Comparison of ENCODE assay signal across 3 fruit fly cellular contexts in genomic region chr3R:26333319-26333718, dm6.
TF ChIP-seq lines count a peak whose summit lies in the region.

No protein-coding gene starts in this region.

- no peak for TF ChIP-seq CTCF in whole organism, embryonic (GFP tag; optimal IDR thresholded peaks at IDR 0.05; lab: Kevin White, UChicago)

TF ChIP-seq in whole organism, embryonic, 481 proteins besides CTCF, POLR2A, EP300 and RAD21 (continues in another document):
- TF ChIP-seq unpg (GFP tag; optimal IDR thresholded peaks at IDR 0.05; lab: Kevin White, UChicago) (peak; percentile 62), CG32772 (GFP tag; IDR thresholded peaks at IDR 0.05; lab: Robert Waterston, UW) (no peak), Adf1 (GFP tag; IDR thresholded peaks at IDR 0.05; lab: Robert Waterston, UW) (0 out of 2 replicates have a peak, but pooled peaks have one; percentile 27), onecut (GFP tag; IDR thresholded peaks at IDR 0.05; lab: Robert Waterston, UW) (peak; percentile 37), CG12659 (GFP tag; optimal IDR thresholded peaks at IDR 0.05; lab: Kevin White, UChicago) (peak; percentile 42), E2f1 (GFP tag; IDR thresholded peaks at IDR 0.05; lab: Robert Waterston, UW) (peak; percentile 54), CG13296 (GFP tag; optimal IDR thresholded peaks at IDR 0.05; lab: Kevin White, UChicago) (peak; percentile 49), pan (optimal IDR thresholded peaks at IDR 0.05; lab: Kevin White, UChicago) (no peak), pan (GFP tag; optimal IDR thresholded peaks at IDR 0.05 in 1 of 2, IDR thresholded peaks at IDR 0.05 in 1 of 2) (peak in 1 of 2 experiments; percentile 78), Oli (tag; optimal IDR thresholded peaks at IDR 0.05; lab: Kevin White, UChicago) (peak; percentile 37), CG17385 (GFP tag; optimal IDR thresholded peaks at IDR 0.05; lab: Kevin White, UChicago) (peak; percentile 29), dimm (GFP tag; IDR thresholded peaks at IDR 0.05; lab: Robert Waterston, UW) (no peak), CoRest (tag; optimal IDR thresholded peaks at IDR 0.05; lab: Kevin White, UChicago) (peak; percentile 32), tap (tag; optimal IDR thresholded peaks at IDR 0.05; lab: Kevin White, UChicago) (peak; percentile 35), CG42726 (GFP tag; IDR thresholded peaks at IDR 0.05; lab: Robert Waterston, UW; ENCODE audit: partially characterized antibody) (no peak), lab (GFP tag; optimal IDR thresholded peaks at IDR 0.05; lab: Kevin White, UChicago) (peak; percentile 80), CG43689 (GFP tag; IDR thresholded peaks at IDR 0.05; lab: Robert Waterston, UW) (peak; percentile 37; the same call in 1 of the 2 replicates), cwo (GFP tag; optimal IDR thresholded peaks at IDR 0.05; lab: Kevin White, UChicago) (peak; percentile 57), caup (GFP tag; optimal IDR thresholded peaks at IDR 0.05; lab: Kevin White, UChicago; ENCODE audit: severe bottlenecking) (peak; percentile 44), CG3281 (GFP tag; optimal IDR thresholded peaks at IDR 0.05; lab: Kevin White, UChicago) (peak; percentile 45), CG10274 (GFP tag; optimal IDR thresholded peaks at IDR 0.05; lab: Kevin White, UChicago) (no peak), CG9817 (tag; optimal IDR thresholded peaks at IDR 0.05; lab: Kevin White, UChicago) (peak; percentile 29), CG6654 (GFP tag; optimal IDR thresholded peaks at IDR 0.05; lab: Kevin White, UChicago) (no peak), CG11085 (GFP tag; IDR thresholded peaks at IDR 0.05; lab: Robert Waterston, UW) (no peak), sob (GFP tag; IDR thresholded peaks at IDR 0.05; lab: Robert Waterston, UW) (peak; percentile 51), fd64A (GFP tag; optimal IDR thresholded peaks at IDR 0.05; lab: Kevin White, UChicago) (no peak), CG10543 (GFP tag; optimal IDR thresholded peaks at IDR 0.05; lab: Kevin White, UChicago) (no peak), esg (GFP tag; conservative IDR thresholded peaks at IDR 0.05; lab: Robert Waterston, UW) (peak; percentile 45; the same call in 1 of the 2 replicates), eve (GFP tag; optimal IDR thresholded peaks at IDR 0.05; lab: Kevin White, UChicago) (no peak)

TF ChIP-seq in whole organism, prepupa, 60 proteins besides CTCF, POLR2A, EP300 and RAD21:
- TF ChIP-seq Eip93F (GFP tag; optimal IDR thresholded peaks at IDR 0.05; lab: Kevin White, UChicago) (no peak), lz (GFP tag; optimal IDR thresholded peaks at IDR 0.05; lab: Kevin White, UChicago) (no peak), CG6854 (GFP tag; optimal IDR thresholded peaks at IDR 0.05; lab: Kevin White, UChicago) (no peak), CG10631 (GFP tag; optimal IDR thresholded peaks at IDR 0.05; lab: Kevin White, UChicago) (no peak), Hr38 (GFP tag; optimal IDR thresholded peaks at IDR 0.05; lab: Kevin White, UChicago) (no peak), Hr4 (GFP tag; optimal IDR thresholded peaks at IDR 0.05; lab: Kevin White, UChicago) (no peak), fd59A (GFP tag; optimal IDR thresholded peaks at IDR 0.05; lab: Kevin White, UChicago) (no peak), Hr39 (GFP tag; optimal IDR thresholded peaks at IDR 0.05; lab: Kevin White, UChicago) (no peak), eg (GFP tag; IDR thresholded peaks at IDR 0.05; lab: Robert Waterston, UW) (0 out of 3 replicates have a peak, but pooled peaks have one; percentile 18), Met (GFP tag; optimal IDR thresholded peaks at IDR 0.05; lab: Kevin White, UChicago) (no peak), cyc (GFP tag; optimal IDR thresholded peaks at IDR 0.05; lab: Kevin White, UChicago) (no peak), CG31627 (GFP tag; optimal IDR thresholded peaks at IDR 0.05; lab: Kevin White, UChicago) (peak; percentile 1), CG32006 (GFP tag; optimal IDR thresholded peaks at IDR 0.05; lab: Kevin White, UChicago) (peak; percentile 0), Sox102F (GFP tag; optimal IDR thresholded peaks at IDR 0.05; lab: Kevin White, UChicago) (no peak), Eip75B (GFP tag; optimal IDR thresholded peaks at IDR 0.05; lab: Kevin White, UChicago) (no peak), esn (GFP tag; optimal IDR thresholded peaks at IDR 0.05; lab: Kevin White, UChicago) (no peak), Eip78C (GFP tag; lab: Kevin White, UChicago) (peak; percentile 40)

TF ChIP-seq in whole organism, wandering third instar larva, 38 proteins besides CTCF, POLR2A, EP300 and RAD21:
- TF ChIP-seq N (GFP tag; optimal IDR thresholded peaks at IDR 0.05; lab: Kevin White, UChicago), result no peak
- peak; percentile 8 for TF ChIP-seq sv (GFP tag; optimal IDR thresholded peaks at IDR 0.05; lab: Kevin White, UChicago)
- TF ChIP-seq sage (GFP tag; optimal IDR thresholded peaks at IDR 0.05; lab: Kevin White, UChicago), result no peak
- TF ChIP-seq rgr (GFP tag; optimal IDR thresholded peaks at IDR 0.05; lab: Kevin White, UChicago), result no peak
- TF ChIP-seq lola (GFP tag; optimal IDR thresholded peaks at IDR 0.05; lab: Kevin White, UChicago), result no peak
- TF ChIP-seq br (GFP tag; optimal IDR thresholded peaks at IDR 0.05; lab: Kevin White, UChicago), result peak; percentile 3
- TF ChIP-seq HLH106 (tag; optimal IDR thresholded peaks at IDR 0.05; lab: Kevin White, UChicago), result peak; percentile 2
- no peak for TF ChIP-seq OdsH (GFP tag; optimal IDR thresholded peaks at IDR 0.05; lab: Kevin White, UChicago)

Comparison
In these comparisons a context has a peak if more than half of its experiments do, and no peak if none do; other contexts are left out.
1. Of the 7 proteins assayed by ChIP-seq in both whole organism, embryonic and whole organism, prepupa: peak only in whole organism, embryonic: CG6854 and Sox102F; only in whole organism, prepupa: none; in both: none; in neither: 5.